Fruit fly (Drosophila melanogaster): ENCODE data around the gene CG14573.

CG14573 gene

DNA sequence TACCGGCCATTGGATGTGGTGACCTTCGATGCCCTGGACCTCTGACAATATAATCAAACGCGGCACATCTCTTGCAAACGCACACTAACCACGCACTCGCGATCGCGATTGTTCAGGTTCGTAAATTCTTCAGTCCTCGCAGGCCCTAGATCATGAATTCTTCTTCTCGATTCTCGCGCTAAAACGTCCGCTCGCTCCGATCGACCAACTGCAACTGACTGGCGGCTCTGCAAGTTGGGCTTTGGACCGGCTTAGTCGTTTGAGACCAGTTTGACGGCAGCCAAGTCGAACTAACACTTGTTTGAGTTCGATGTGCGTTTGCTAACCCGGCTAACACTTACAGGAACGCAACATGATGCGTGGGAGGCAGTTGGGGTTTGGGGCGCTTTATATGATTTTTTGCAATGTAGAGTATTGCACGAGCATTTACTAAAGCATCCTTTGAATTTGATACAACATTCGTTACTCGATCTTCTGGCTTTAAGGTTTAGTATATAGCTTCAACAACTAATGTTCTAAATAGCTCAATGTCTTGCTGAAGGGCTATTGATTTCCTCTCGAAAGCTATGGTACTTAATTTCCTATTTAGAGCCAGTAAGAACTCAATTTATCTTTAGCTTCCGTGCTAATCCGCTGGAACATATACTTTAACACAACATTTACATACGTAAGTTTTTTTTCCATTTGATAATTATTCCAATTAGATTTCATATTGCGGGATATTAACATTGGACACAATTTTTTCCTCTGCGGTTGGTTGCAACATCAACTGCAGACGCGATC is 27.6 kb upstream of the CG14573 start, which contains the start of gene CG32447:
Gene CG32447 (minus strand): TSS at position 222 of the 783 bp plus-strand sequence.
- TF ChIP-seq amos (GFP tag; IDR thresholded peaks at IDR 0.05; ENCODE audit: partially characterized antibody), result 0 out of 2 replicates have a peak, but pooled peaks have one; percentile 14
- no peak for TF ChIP-seq onecut (GFP tag; IDR thresholded peaks at IDR 0.05)
- no peak for TF ChIP-seq jing (GFP tag; optimal IDR thresholded peaks at IDR 0.05)
- peak; percentile 17 for TF ChIP-seq HLHmδ (GFP tag; optimal IDR thresholded peaks at IDR 0.05)
- no peak for TF ChIP-seq Dfd (GFP tag; optimal IDR thresholded peaks at IDR 0.05)
- TF ChIP-seq chm (GFP tag; IDR thresholded peaks at IDR 0.05), result no peak
- no peak for TF ChIP-seq CG32767 (GFP tag; IDR thresholded peaks at IDR 0.05)
- TF ChIP-seq tin (GFP tag; optimal IDR thresholded peaks at IDR 0.05), result no peak
- 0 out of 2 replicates have a peak, but pooled peaks have one; percentile 26 for TF ChIP-seq CG1024 (GFP tag; IDR thresholded peaks at IDR 0.05)
- TF ChIP-seq CG11085 (GFP tag; IDR thresholded peaks at IDR 0.05), result no peak
- TF ChIP-seq Tbp (GFP tag; optimal IDR thresholded peaks at IDR 0.05), result peak; percentile 29
- TF ChIP-seq Blimp-1 (GFP tag; optimal IDR thresholded peaks at IDR 0.05), result no peak
- no peak for TF ChIP-seq CG2199 (GFP tag; IDR thresholded peaks at IDR 0.05)
- TF ChIP-seq Opbp (GFP tag; IDR thresholded peaks at IDR 0.05; ENCODE audit: partially characterized antibody), result peak; percentile 44; the same call in 1 of the 3 replicates
- 0 out of 4 replicates have a peak, but pooled peaks have one; percentile 55 for TF ChIP-seq chinmo (GFP tag; IDR thresholded peaks at IDR 0.05; ENCODE audit: partially characterized antibody)
- TF ChIP-seq sna (GFP tag; IDR thresholded peaks at IDR 0.05; ENCODE audit: partially characterized antibody), result no peak
- 0 out of 3 replicates have a peak, but pooled peaks have one; percentile 17 for TF ChIP-seq zfh1 (GFP tag; IDR thresholded peaks at IDR 0.05)
- peak; percentile 23 for TF ChIP-seq Ets65A (GFP tag)
- TF ChIP-seq insv (GFP tag; optimal IDR thresholded peaks at IDR 0.05), result peak in 1 of 2 experiments; percentile 78
- no peak for TF ChIP-seq stwl (tag; optimal IDR thresholded peaks at IDR 0.05)
- no peak for TF ChIP-seq CG11093 (GFP tag; IDR thresholded peaks at IDR 0.05)
- peak; percentile 98 for TF ChIP-seq CG5180 (GFP tag; optimal IDR thresholded peaks at IDR 0.05)
- no peak for TF ChIP-seq CG11504 (tag; optimal IDR thresholded peaks at IDR 0.05)
- 0 out of 2 replicates have a peak, but pooled peaks have one; percentile 13 for TF ChIP-seq CG42726 (GFP tag; IDR thresholded peaks at IDR 0.05; ENCODE audit: partially characterized antibody)
- peak; percentile 16 for TF ChIP-seq CG4820 (GFP tag; optimal IDR thresholded peaks at IDR 0.05)
- peak; percentile 82 for TF ChIP-seq Jarid2 (GFP tag; optimal IDR thresholded peaks at IDR 0.05)

DNA sequence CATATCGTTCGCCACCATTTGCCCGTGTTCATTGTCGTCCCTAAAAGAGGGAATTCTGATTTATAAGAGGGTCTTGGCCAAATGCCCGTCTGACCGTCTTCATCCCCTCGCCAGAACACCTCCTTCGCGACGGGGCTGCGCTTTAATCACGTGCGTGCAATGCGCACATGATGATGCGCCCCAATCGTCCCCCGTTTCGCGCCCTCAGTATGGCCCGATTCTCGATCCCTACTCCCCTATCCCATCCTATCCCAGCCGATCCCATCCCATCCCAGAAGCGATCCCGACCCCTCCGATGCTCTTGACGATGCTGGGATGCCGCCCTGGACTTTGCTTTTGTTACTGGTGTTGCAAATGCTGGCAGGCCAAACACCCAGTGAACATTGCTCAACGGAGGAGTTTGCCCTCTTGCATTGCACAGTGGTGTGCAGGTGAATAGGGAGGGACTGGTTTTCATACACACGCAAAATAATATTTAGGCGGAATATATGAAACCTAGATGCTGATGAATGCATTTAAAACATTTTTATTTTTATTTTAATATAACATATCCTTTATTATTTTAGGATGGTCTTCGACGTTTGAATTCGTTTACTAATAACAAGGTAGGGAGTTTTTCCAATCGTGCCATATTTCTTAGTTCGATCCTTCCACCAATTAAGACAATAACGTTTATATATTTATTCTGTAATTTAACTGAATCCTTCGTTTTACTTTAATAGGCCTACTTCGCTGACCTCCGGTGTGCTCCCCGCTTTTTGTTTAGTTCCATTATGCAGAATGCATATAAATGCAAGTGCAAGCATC is 23.9 kb upstream of the CG14573 start:
- peak; percentile 31 for TF ChIP-seq corto (GFP tag; optimal IDR thresholded peaks at IDR 0.05)
- TF ChIP-seq sens (GFP tag), result peak; percentile 57
- TF ChIP-seq lola (GFP tag; optimal IDR thresholded peaks at IDR 0.05), result peak in 1 of 3 experiments; percentile 4
- peak in 1 of 2 experiments; percentile 85 for TF ChIP-seq bsh (GFP tag; optimal IDR thresholded peaks at IDR 0.05)
- TF ChIP-seq lbe (GFP tag; optimal IDR thresholded peaks at IDR 0.05), result peak; percentile 64
- TF ChIP-seq CG7928 (GFP tag; optimal IDR thresholded peaks at IDR 0.05), result no peak
- peak; percentile 79 for TF ChIP-seq nom (GFP tag; optimal IDR thresholded peaks at IDR 0.05)
- no peak for TF ChIP-seq ara (GFP tag; IDR thresholded peaks at IDR 0.05)

DNA sequence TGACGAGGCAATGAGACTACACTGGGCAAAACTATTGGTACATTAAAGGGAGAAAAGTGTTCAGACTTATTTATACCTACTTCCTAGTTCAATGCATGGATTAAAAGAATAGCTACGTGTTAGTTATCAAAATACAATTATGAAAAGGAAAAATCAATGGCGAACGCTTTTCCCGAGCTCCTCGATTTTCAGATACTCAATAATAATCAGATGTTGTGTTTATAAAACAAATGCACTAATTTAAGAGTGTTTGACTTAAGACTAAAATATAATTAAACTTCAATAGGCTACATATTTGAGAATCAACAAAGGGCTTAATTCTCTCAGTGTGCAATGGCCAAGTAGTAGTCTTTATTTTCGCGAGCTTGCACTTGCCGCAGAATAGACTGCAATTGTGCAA is 17.9 kb upstream of the CG14573 start:
- TF ChIP-seq Tbp (GFP tag; optimal IDR thresholded peaks at IDR 0.05) (no peak), sens (GFP tag) (peak; percentile 40)
